Worm (Caenorhabditis elegans) whole organism, midembryonic: ENCODE data around the gene F40G12.11.

ENCODE experiments used
- T22C8.4 ChIP-seq: fragments of 200-800 bp; sonication (Bioruptor generic); IDR thresholded peaks from 2 replicates; pipeline ENCODE4 v1.3.6; 2022; ENCODE audit warnings: missing genetic modification characterization, missing compliant biosample characterization
- cog-1 ChIP-seq: sonication (generic microtip); optimal IDR thresholded peaks from 2 replicates; lab custom pipeline; 2016; ENCODE audit warnings: missing genetic modification characterization, missing compliant biosample characterization
- flt-1 ChIP-seq: fragments of 200-800 bp; sonication (Bioruptor generic); IDR thresholded peaks from 2 replicates; pipeline ENCODE4 v1.3.6; 2022; ENCODE audit warnings: missing genetic modification characterization, missing compliant biosample characterization
- klf-2 ChIP-seq: fragments of 200-800 bp; sonication (Bioruptor generic); conservative IDR thresholded peaks from 2 replicates; pipeline ENCODE4 v1.3.6; 2022; ENCODE audit warnings: missing genetic modification reagents, missing genetic modification characterization, missing compliant biosample characterization
- med-1 ChIP-seq: sonication (generic microtip); optimal IDR thresholded peaks from 2 replicates; lab custom pipeline; 2017; ENCODE audit warnings: missing genetic modification characterization, mild to moderate bottlenecking, missing compliant biosample characterization, antibody characterized with exemption, missing genetic modification reagents; ENCODE audit not compliant: insufficient read depth
- ref-1 ChIP-seq: fragments of 200-800 bp; sonication (Bioruptor generic); conservative IDR thresholded peaks from 2 replicates; pipeline ENCODE4 v1.3.6; 2022; ENCODE audit warnings: missing genetic modification reagents, missing genetic modification characterization, missing compliant biosample characterization
- tab-1 ChIP-seq: fragments of 200-800 bp; sonication (Bioruptor generic); IDR thresholded peaks from 2 replicates; pipeline ENCODE4 v1.3.6; 2022; ENCODE audit warnings: missing genetic modification characterization, missing compliant biosample characterization
- ztf-23 ChIP-seq: fragments of 200-800 bp; sonication (Bioruptor generic); IDR thresholded peaks from 2 replicates; pipeline ENCODE4 v1.3.6; 2022; ENCODE audit warnings: missing genetic modification reagents, missing genetic modification characterization, missing compliant biosample characterization
- ztf-29 ChIP-seq: fragments of 200-800 bp; sonication (Bioruptor generic); IDR thresholded peaks from 2 replicates; pipeline ENCODE4 v1.3.6; 2022; ENCODE audit warnings: missing genetic modification reagents, missing genetic modification characterization, missing compliant biosample characterization

Gene F40G12.11

DNA sequence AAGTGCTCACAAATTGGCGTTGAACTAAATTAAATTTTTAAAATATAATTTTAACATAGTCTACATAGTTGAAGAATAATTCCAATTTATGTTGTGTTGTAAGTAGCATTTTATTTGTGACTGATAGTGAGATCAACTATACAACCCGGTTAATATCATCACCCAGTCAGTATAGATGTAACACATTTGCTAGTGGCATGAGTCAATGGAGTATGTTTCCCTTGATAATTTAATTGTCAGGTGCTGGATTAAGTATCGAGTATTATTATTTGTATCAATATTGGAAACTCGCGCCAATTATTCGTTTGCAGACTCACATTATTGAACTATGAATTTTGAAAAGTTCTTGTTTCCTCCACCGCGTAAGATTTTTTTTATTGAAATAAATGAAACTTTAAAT is 48.9 kb downstream of the F40G12.11 start, which contains the start of gene srm-5:
srm-5 (plus strand) TSS at position 301 of the 400 bp plus-strand sequence.
- no peak for TF ChIP-seq T22C8.4
- TF ChIP-seq flt-1 = no peak
- no peak for TF ChIP-seq tab-1 (GFP tag; lab: Robert Waterston, UW)
- TF ChIP-seq klf-2 (GFP tag; lab: Robert Waterston, UW) = no peak
- no peak for TF ChIP-seq ztf-29 (GFP tag; lab: Robert Waterston, UW)
- TF ChIP-seq med-1 (GFP tag; lab: Kevin White, UChicago) = no peak
- no peak for TF ChIP-seq ztf-23 (GFP tag; lab: Robert Waterston, UW)
- no peak for TF ChIP-seq ref-1
- TF ChIP-seq cog-1 (tag; lab: Kevin White, UChicago) = no peak

- TF ChIP-seq tab-1 (GFP tag; lab: Robert Waterston, UW) (no peak), klf-2 (GFP tag; lab: Robert Waterston, UW) (no peak), ztf-29 (GFP tag; lab: Robert Waterston, UW) (no peak), med-1 (GFP tag; lab: Kevin White, UChicago) (no peak), cog-1 (tag; lab: Kevin White, UChicago) (no peak), ztf-23 (GFP tag; lab: Robert Waterston, UW) (no peak), T22C8.4 (no peak), ref-1 (no peak), flt-1 (no peak)
Measured at ce11 chrV:14336655-14337054, 50.7 kb downstream of the F40G12.11 start, which contains the start of gene srm-6. TSS of gene srm-6 (plus strand) at chrV:14336955.
